Fruit fly (Drosophila melanogaster): ENCODE measurements around the gene spg.

- TF ChIP-seq CTCF (optimal IDR thresholded peaks at IDR 0.05) (no peak), CG8478 (optimal IDR thresholded peaks at IDR 0.05) (no peak)
Observed at dm6 chr3R:28810942-28811676, 34.0 kb upstream of the spg start, which contains the start of gene wdn.

Measured in S2 (cell line).